Worm (Caenorhabditis elegans) whole organism, L4/young adult: ENCODE measurements around the gene dhs-14.

ENCODE experiments used
- W03F9.2 ChIP-seq: fragments of 150-350 bp; optimal IDR thresholded peaks from 2 replicates; lab custom pipeline; 2014; ENCODE audit warnings: missing biosample characterization, missing genetic modification characterization
- dao-5 ChIP-seq: sonication (generic microtip); optimal IDR thresholded peaks from 2 replicates; lab custom pipeline; 2016; ENCODE audit warnings: missing genotype, missing genetic modification characterization, moderate library complexity, missing compliant biosample characterization
- him-1 ChIP-seq: sonication (generic microtip); optimal IDR thresholded peaks from 2 replicates; lab custom pipeline; 2016; ENCODE audit warnings: missing genotype, missing genetic modification reagents, missing genetic modification characterization, missing compliant biosample characterization

Gene dhs-14

DNA sequence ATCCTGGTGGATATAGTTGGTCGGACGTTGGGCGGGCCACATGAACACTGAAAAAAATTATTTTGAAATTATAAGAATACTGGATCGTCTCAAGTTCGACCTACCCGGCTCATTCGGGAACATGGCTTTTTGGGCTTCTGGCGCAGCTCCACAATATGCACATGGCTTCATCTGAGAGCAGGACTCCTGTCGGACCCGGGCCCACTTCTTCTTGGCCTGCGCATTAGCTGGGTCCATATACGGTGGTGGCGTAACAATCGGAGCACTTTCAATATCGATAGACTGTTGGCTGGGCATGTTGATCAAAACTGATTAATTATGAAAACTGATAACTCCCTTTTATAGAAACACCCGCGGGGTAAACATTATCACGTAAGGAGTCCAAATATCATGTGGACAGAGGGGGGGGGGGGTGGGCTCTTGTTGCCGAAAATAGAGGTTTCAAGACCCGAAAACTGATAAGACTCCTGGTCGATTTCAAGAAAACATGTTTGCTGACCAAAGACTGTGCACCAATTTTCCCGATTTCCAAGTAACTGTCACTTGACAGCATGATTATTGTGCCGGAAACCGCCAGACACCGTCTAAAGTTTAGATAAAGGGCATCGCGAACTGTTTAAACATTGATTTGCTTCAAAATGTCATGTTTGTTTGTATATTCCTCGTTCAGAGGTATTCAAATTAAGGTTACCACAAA, 34.1 kb downstream of the dhs-14 start, which contains the start of gene dod-3:
dod-3 (minus strand) TSS at position 315 of the 697 bp plus-strand sequence.
- TF ChIP-seq W03F9.2 (tag; lab: Kevin White, UChicago), result no peak
- TF ChIP-seq him-1 (tag; lab: Kevin White, UChicago), result no peak
- TF ChIP-seq dao-5 (tag; lab: Kevin White, UChicago), result no peak

- no peak for TF ChIP-seq dao-5 (tag; lab: Kevin White, UChicago)
- no peak for TF ChIP-seq him-1 (tag; lab: Kevin White, UChicago)
- no peak for TF ChIP-seq W03F9.2 (tag; lab: Kevin White, UChicago)
Observed at ce11 chrV:2728236-2728635, 36.8 kb downstream of the dhs-14 start, which contains the start of gene str-33. str-33 (plus strand) TSS chrV:2728536.

DNA sequence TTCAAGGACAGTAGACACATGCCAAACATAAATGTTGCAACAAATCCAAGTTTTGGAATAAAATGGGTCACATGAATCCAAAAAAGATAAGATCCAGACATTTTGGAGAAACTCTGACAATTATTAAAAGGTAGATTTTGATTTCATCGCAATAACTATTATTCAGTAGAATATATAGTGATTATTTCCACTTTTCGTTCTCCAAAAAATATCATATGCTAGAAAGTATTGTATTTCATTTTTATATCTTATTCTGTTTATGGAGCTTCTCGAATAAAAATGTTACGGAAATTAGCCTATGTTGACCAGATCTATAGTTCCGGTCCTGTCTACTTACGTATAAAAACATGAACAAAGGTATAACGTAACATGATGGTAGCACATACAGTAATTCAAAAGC, 37.9 kb downstream of the dhs-14 start, which contains the start of gene str-13:
str-13 (minus strand) TSS at position 101 of the 400 bp plus-strand sequence.
- TF ChIP-seq him-1 (tag; lab: Kevin White, UChicago) (no peak), W03F9.2 (tag; lab: Kevin White, UChicago) (no peak), dao-5 (tag; lab: Kevin White, UChicago) (no peak)

- no peak for TF ChIP-seq him-1 (tag; lab: Kevin White, UChicago)
- TF ChIP-seq dao-5 (tag; lab: Kevin White, UChicago), result no peak
- TF ChIP-seq W03F9.2 (tag; lab: Kevin White, UChicago), result no peak
Observed at ce11 chrV:2725225-2725624, 39.8 kb downstream of the dhs-14 start, which contains the start of gene srg-59. srg-59 (minus strand) TSS chrV:2725325.

- no peak for TF ChIP-seq W03F9.2 (tag; lab: Kevin White, UChicago)
- no peak for TF ChIP-seq him-1 (tag; lab: Kevin White, UChicago)
- no peak for TF ChIP-seq dao-5 (tag; lab: Kevin White, UChicago)
Observed at ce11 chrV:2722555-2722954, 42.4 kb downstream of the dhs-14 start, which contains the start of gene srg-60. srg-60 (minus strand) TSS chrV:2722655.

ce11 chrV:2720763-2721162, 44.2 kb downstream of the dhs-14 start, which contains the start of gene srt-27:
srt-27 (minus strand) TSS chrV:2720863.
- TF ChIP-seq W03F9.2 (tag; lab: Kevin White, UChicago) (no peak), dao-5 (tag; lab: Kevin White, UChicago) (no peak), him-1 (tag; lab: Kevin White, UChicago) (no peak)

- TF ChIP-seq dao-5 (tag; lab: Kevin White, UChicago), result no peak
- TF ChIP-seq W03F9.2 (tag; lab: Kevin White, UChicago), result no peak
- no peak for TF ChIP-seq him-1 (tag; lab: Kevin White, UChicago)
Observed at ce11 chrV:2718688-2719185, 46.3 kb downstream of the dhs-14 start, which contains the start of gene srt-29. srt-29 (minus strand) TSS chrV:2719135.

- TF ChIP-seq dao-5 (tag; lab: Kevin White, UChicago) (no peak), W03F9.2 (tag; lab: Kevin White, UChicago) (no peak), him-1 (tag; lab: Kevin White, UChicago) (no peak)
Observed at ce11 chrV:2716933-2717332, 48.1 kb downstream of the dhs-14 start.
